Worm (Caenorhabditis elegans) whole organism, L2 larva: ENCODE results near the gene F10E9.7.
A peak's percentile ranks its signal among the peaks of the same experiment; 100 is the strongest.
"Not testable (repeated sequence)": the region's sequence is repeated elsewhere in the genome, so short reads cannot be mapped to it uniquely, and the experiment has no call there.

Experiments
- C34F6.9 ChIP-seq: fragments of 150-350 bp; optimal IDR thresholded peaks from 2 replicates; lab custom pipeline; 2014; ENCODE audit warnings: missing biosample characterization, missing genetic modification characterization
- Y55F3AM.14 ChIP-seq: fragments of 200-800 bp; sonication (Bioruptor generic); optimal IDR thresholded peaks from 2 replicates; lab custom pipeline; 2018; ENCODE audit warnings: mild to moderate bottlenecking, missing genetic modification characterization, missing compliant biosample characterization
- alr-1 ChIP-seq: fragments of 150-350 bp; optimal IDR thresholded peaks from 2 replicates; lab custom pipeline; 2014; ENCODE audit warnings: missing biosample characterization, missing genetic modification characterization
- aly-2 ChIP-seq: fragments of 150-350 bp; optimal IDR thresholded peaks from 2 replicates; lab custom pipeline; 2014; ENCODE audit warnings: missing biosample characterization, missing genetic modification characterization
- ama-1 ChIP-seq: fragments of 150-350 bp; optimal IDR thresholded peaks from 2 replicates; lab custom pipeline; 2018; ENCODE audit warnings: inconsistent platforms
- ceh-16 ChIP-seq: fragments of 150-350 bp; optimal IDR thresholded peaks from 2 replicates; lab custom pipeline; 2014; ENCODE audit warnings: missing biosample characterization, missing genetic modification characterization
- crh-2 ChIP-seq: sonication (generic microtip); optimal IDR thresholded peaks from 2 replicates; lab custom pipeline; 2017; ENCODE audit warnings: missing biosample characterization, missing genetic modification characterization
- dmd-4 ChIP-seq: sonication (generic microtip); optimal IDR thresholded peaks from 2 replicates; lab custom pipeline; 2017; ENCODE audit warnings: missing biosample characterization, missing genetic modification characterization
- egl-27 ChIP-seq: sonication (generic microtip); optimal IDR thresholded peaks from 3 replicates; lab custom pipeline; 2017; ENCODE audit warnings: missing biosample characterization, missing genetic modification reagents, missing genetic modification characterization
- elt-3 ChIP-seq: sonication (generic microtip); optimal IDR thresholded peaks from 2 replicates; lab custom pipeline; 2017; ENCODE audit warnings: missing biosample characterization, missing genetic modification characterization
- fos-1 ChIP-seq: fragments of 150-350 bp; optimal IDR thresholded peaks from 2 replicates; lab custom pipeline; 2014; ENCODE audit warnings: missing biosample characterization, missing genetic modification characterization
- gmeb-1 ChIP-seq: fragments of 150-350 bp; optimal IDR thresholded peaks from 2 replicates; lab custom pipeline; 2014; ENCODE audit warnings: missing biosample characterization, missing genetic modification characterization
- lin-13 ChIP-seq: fragments of 150-350 bp; optimal IDR thresholded peaks from 2 replicates; lab custom pipeline; 2014; ENCODE audit warnings: missing biosample characterization, missing genetic modification reagents, missing genetic modification characterization
- lin-39 ChIP-seq: fragments of 150-350 bp; optimal IDR thresholded peaks from 2 replicates; lab custom pipeline; 2014; ENCODE audit warnings: missing biosample characterization, missing genetic modification reagents, missing genetic modification characterization
- lsy-2 ChIP-seq, 2 experiments: fragments of 150-350 bp in 1 of 2; sonication (generic microtip) in 1 of 2; optimal IDR thresholded peaks; 2 replicates each; lab custom pipeline; 2014 to 2017; ENCODE audit warnings: missing biosample characterization in 2 of 2, missing genetic modification characterization in 2 of 2
- mab-5 ChIP-seq: fragments of 150-350 bp; optimal IDR thresholded peaks from 2 replicates; lab custom pipeline; 2014; ENCODE audit warnings: missing biosample characterization, missing genetic modification characterization
- mbf-1 ChIP-seq: sonication (generic microtip); optimal IDR thresholded peaks from 2 replicates; lab custom pipeline; 2017; ENCODE audit warnings: missing biosample characterization, missing genetic modification characterization
- mdl-1 ChIP-seq, 2 experiments: fragments of 150-350 bp in 1 of 2; sonication (generic microtip) in 1 of 2; optimal IDR thresholded peaks; 2 replicates each; lab custom pipeline; 2017; ENCODE audit warnings: missing biosample characterization in 2 of 2, missing genetic modification characterization in 2 of 2
- nhr-11 ChIP-seq: fragments of 150-350 bp; optimal IDR thresholded peaks from 2 replicates; lab custom pipeline; 2014; ENCODE audit warnings: missing biosample characterization, missing genetic modification characterization
- nhr-129 ChIP-seq: fragments of 150-350 bp; optimal IDR thresholded peaks from 2 replicates; lab custom pipeline; 2014; ENCODE audit warnings: missing biosample characterization, missing genetic modification characterization
- nhr-237 ChIP-seq: fragments of 150-350 bp; optimal IDR thresholded peaks from 2 replicates; lab custom pipeline; 2014; ENCODE audit warnings: missing biosample characterization, missing genetic modification characterization
- nhr-25 ChIP-seq: fragments of 150-350 bp; sonication (generic microtip); optimal IDR thresholded peaks from 3 replicates; lab custom pipeline; 2014; ENCODE audit warnings: missing biosample characterization, missing genetic modification characterization
- nhr-77 ChIP-seq: fragments of 150-350 bp; optimal IDR thresholded peaks from 2 replicates; lab custom pipeline; 2014; ENCODE audit warnings: missing biosample characterization, missing genetic modification characterization
- peb-1 ChIP-seq: fragments of 150-350 bp; optimal IDR thresholded peaks from 2 replicates; lab custom pipeline; 2014; ENCODE audit warnings: missing biosample characterization, missing genetic modification characterization
- sem-4 ChIP-seq: fragments of 150-350 bp; optimal IDR thresholded peaks from 2 replicates; lab custom pipeline; 2014; ENCODE audit warnings: missing biosample characterization, missing genetic modification reagents, missing genetic modification characterization
- skn-1 ChIP-seq: sonication (generic microtip); optimal IDR thresholded peaks from 2 replicates; lab custom pipeline; 2017; ENCODE audit warnings: missing biosample characterization, missing genetic modification characterization
- sma-9 ChIP-seq, 2 experiments: fragments of 150-350 bp in 1 of 2; sonication (generic microtip) in 1 of 2; optimal IDR thresholded peaks; 2 replicates each; lab custom pipeline; 2014 to 2016; ENCODE audit warnings: missing genetic modification characterization in 2 of 2, mild to moderate bottlenecking in 1 of 2, missing biosample characterization in 1 of 2, missing compliant biosample characterization in 1 of 2, missing genetic modification reagents in 1 of 2, moderate library complexity in 1 of 2
- snpc-4 ChIP-seq: fragments of 150-350 bp; optimal IDR thresholded peaks from 2 replicates; lab custom pipeline; 2014; ENCODE audit warnings: missing biosample characterization, missing genetic modification characterization
- unc-55 ChIP-seq: fragments of 150-350 bp; sonication (generic microtip); optimal IDR thresholded peaks from 3 replicates; lab custom pipeline; 2014; ENCODE audit warnings: missing biosample characterization, missing genetic modification reagents, missing genetic modification characterization
- unc-62 ChIP-seq: fragments of 150-350 bp; optimal IDR thresholded peaks from 2 replicates; lab custom pipeline; 2014; ENCODE audit warnings: missing biosample characterization, missing genetic modification reagents, missing genetic modification characterization
- zag-1 ChIP-seq: fragments of 150-350 bp; optimal IDR thresholded peaks from 2 replicates; lab custom pipeline; 2014; ENCODE audit warnings: missing biosample characterization, missing genetic modification characterization
- ztf-11 ChIP-seq: sonication (generic microtip); optimal IDR thresholded peaks from 2 replicates; lab custom pipeline; 2017; ENCODE audit warnings: missing biosample characterization, missing genetic modification characterization
- ztf-4 ChIP-seq: fragments of 150-350 bp; optimal IDR thresholded peaks from 2 replicates; lab custom pipeline; 2014; ENCODE audit warnings: missing biosample characterization, missing genetic modification characterization

The F10E9.7 gene

DNA sequence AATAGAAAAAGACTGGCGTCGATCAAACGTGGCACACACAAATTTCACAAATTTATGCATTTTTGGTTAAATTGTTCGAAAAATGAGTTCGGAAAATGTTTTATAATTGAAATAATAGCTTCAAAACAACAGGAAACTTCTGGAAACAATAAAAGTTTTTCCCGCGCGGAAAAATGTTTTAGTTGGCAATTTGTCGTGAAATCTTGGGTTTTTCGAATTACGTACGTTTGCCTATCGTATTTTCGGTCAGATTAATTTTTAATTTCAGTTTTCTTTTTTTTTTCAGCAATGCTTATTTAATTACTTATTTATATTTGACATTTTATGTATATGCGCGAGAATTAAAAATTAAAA is 48.2 kb upstream of the F10E9.7 start:
- TF ChIP-seq mab-5 (tag; lab: Kevin White, UChicago), result no peak
- TF ChIP-seq nhr-129, result no peak
- TF ChIP-seq ceh-16 (tag; lab: Kevin White, UChicago), result no peak
- no peak for TF ChIP-seq alr-1 (tag; lab: Kevin White, UChicago)
- no peak for TF ChIP-seq nhr-25 (tag; lab: Kevin White, UChicago)
- no peak for TF ChIP-seq nhr-77 (tag; lab: Kevin White, UChicago)
- TF ChIP-seq elt-3 (tag; lab: Kevin White, UChicago), result no peak
- no peak for TF ChIP-seq ama-1 (lab: Kevin White, UChicago)
- no peak for TF ChIP-seq gmeb-1 (tag; lab: Kevin White, UChicago)
- no peak for TF ChIP-seq nhr-11

DNA sequence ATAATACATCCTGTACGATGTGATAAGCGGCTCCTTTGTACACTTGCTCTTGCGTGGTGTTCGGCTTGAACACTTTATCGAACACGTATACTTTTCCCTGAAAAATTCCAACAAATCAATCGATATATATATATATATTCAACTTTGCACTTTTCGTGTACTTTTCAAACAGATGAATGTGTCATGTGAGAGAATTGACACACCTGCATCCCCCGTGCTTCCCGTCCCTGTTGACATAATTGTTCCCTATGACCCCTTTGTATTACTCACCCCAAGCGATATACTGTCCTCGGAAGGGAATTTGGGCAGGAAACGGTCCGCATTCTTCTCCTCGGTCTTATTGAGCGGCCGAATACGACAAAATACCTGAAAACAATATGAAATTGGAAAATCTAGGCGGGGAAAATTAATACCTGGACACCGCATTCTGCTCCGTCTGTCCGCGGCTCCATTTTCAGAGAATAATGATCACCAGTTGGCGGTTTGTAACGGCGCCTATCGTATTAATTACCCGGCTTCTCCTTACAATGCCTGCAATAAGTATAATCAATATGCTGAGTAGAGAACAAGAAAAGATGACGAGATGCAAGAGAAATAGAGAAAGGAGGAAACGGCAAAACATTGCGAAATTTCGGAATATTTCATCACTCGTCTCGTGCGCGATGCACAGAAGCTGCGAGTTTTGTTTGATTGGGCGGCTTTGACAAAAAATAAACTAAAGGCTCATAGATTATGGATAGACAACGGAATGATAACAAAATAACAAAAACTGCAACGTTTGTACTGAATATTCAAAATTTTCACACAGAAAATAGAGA is 47.6 kb upstream of the F10E9.7 start, which contains the start of gene unc-116:
Gene unc-116, minus strand, starts transcription at position 531 of the 818 bp plus-strand sequence.
- peak; percentile 55 for TF ChIP-seq ztf-4 (tag; lab: Kevin White, UChicago)
- TF ChIP-seq mbf-1 (tag; lab: Kevin White, UChicago), result no peak
- TF ChIP-seq snpc-4 (tag; lab: Kevin White, UChicago), result peak; percentile 27
- peak; percentile 91 for TF ChIP-seq nhr-129
- TF ChIP-seq sem-4, result peak; percentile 1
- peak; percentile 16 to 70 for TF ChIP-seq mdl-1 (tag; optimal IDR thresholded peaks at IDR 0.05; lab: Kevin White, UChicago)
- peak; percentile 46 to 71 for TF ChIP-seq lsy-2 (tag; optimal IDR thresholded peaks at IDR 0.05; lab: Kevin White, UChicago)
- no peak for TF ChIP-seq peb-1 (tag; lab: Kevin White, UChicago)
- peak; percentile 67 for TF ChIP-seq sma-9 (GFP tag; optimal IDR thresholded peaks at IDR 0.05; lab: Kevin White, UChicago)
- no peak for TF ChIP-seq sma-9 (tag; optimal IDR thresholded peaks at IDR 0.05; lab: Kevin White, UChicago)
- TF ChIP-seq zag-1 (tag; lab: Kevin White, UChicago), result peak; percentile 54
- TF ChIP-seq unc-55 (GFP tag; lab: Kevin White, UChicago), result peak; percentile 92
- peak; percentile 51 for TF ChIP-seq crh-2 (tag; lab: Kevin White, UChicago)
- no peak for TF ChIP-seq gmeb-1 (tag; lab: Kevin White, UChicago)
- TF ChIP-seq nhr-237 (tag; lab: Kevin White, UChicago), result no peak
- TF ChIP-seq C34F6.9 (tag; lab: Kevin White, UChicago), result peak; percentile 78
- peak; percentile 51 for TF ChIP-seq lin-13 (GFP tag; lab: Kevin White, UChicago)
- peak; percentile 2 for TF ChIP-seq nhr-25 (tag; lab: Kevin White, UChicago)

DNA sequence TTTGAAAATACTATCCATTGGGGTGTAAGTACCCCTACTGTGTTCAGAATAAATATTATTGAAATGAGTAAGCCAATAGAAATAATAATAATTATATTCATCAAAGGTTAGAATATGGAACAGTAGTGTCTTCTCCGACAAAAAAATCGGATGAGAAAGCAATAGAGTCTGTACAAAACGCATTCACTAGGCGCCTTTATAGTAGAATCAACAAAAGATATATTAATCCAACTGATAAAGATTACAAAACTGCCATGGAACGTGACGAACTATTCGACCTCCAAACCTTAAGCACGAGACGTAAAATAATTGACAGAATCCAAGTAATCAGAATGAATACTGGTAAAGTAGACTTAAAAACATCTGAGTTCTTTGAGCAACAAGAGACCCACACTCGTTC is 40.6 kb upstream of the F10E9.7 start, which contains the start of gene clc-29:
Gene clc-29, minus strand, starts transcription at position 101 of the 400 bp plus-strand sequence.
- TF ChIP-seq lin-39 (tag; lab: Kevin White, UChicago); crh-2 (tag; lab: Kevin White, UChicago); lin-13 (GFP tag; lab: Kevin White, UChicago): not testable (repeated sequence)

DNA sequence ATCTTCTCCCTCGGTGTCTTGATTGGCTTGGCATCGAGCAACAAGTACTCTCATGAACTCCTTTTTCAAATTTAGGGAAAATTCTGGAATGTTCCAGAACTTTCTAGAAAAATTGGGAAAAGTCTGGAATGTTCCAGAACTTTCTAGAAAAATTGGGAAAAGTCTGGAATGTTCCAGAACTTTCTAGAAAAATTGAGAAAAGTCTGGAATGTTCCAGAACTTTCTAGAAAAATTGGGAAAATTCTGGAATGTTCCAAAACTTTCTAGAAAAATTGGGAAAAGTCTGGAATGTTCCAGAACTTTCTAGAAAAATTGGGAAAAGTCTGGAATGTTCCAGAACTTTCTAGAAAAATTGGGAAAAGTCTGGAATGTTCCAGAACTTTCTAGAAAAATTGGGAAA is 37.0 kb upstream of the F10E9.7 start, which contains the start of gene ZC262.7:
Gene ZC262.7, minus strand, starts transcription at position 54 of the 400 bp plus-strand sequence.
- not testable (repeated sequence) for TF ChIP-seq aly-2 (tag; lab: Kevin White, UChicago); Y55F3AM.14; ama-1 (lab: Kevin White, UChicago)
- TF ChIP-seq, all 48 proteins: peak for 0; not testable (repeated sequence) for 48

DNA sequence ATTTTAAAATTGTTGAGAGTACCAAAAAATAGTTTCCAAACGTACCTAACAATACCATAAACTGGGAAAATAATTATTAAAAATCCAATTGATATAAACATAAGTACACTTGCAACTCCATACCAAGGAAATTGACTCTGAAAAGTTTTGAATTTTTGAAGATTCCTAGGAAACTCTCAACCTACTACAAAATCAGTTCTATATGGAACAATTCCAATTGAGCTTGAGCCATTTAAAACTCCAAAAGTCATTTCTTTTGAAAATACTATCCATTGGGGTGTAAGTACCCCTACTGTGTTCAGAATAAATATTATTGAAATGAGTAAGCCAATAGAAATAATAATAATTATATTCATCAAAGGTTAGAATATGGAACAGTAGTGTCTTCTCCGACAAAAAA is 32.1 kb upstream of the F10E9.7 start, which contains the start of gene clc-28:
Gene clc-28, minus strand, starts transcription at position 101 of the 400 bp plus-strand sequence.
- not testable (repeated sequence) for TF ChIP-seq unc-55 (GFP tag; lab: Kevin White, UChicago); snpc-4 (tag; lab: Kevin White, UChicago); unc-62 (GFP tag; lab: Kevin White, UChicago)

DNA sequence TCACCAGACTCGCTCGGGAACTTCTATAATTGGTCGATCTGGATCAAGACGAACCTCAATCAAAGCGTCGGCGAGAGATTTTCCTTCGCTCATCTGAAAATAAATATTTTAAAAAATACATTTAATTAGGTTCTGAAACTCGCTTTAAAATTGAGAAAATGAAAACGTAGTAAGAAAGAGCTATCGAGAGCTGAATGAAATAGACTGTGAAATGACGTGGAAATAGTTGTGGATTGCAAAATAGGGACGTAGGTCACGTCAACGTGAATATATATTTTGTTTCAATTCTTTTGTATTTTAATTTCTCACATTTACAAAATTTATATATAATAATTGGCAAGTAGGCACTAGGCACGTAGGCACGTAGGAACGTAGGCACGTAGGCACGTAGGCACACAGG is 27.2 kb upstream of the F10E9.7 start, which contains the start of gene ZC262.4:
Gene ZC262.4, minus strand, starts transcription at position 101 of the 400 bp plus-strand sequence.
- TF ChIP-seq ztf-11 (tag; lab: Kevin White, UChicago) (no peak), lin-39 (tag; lab: Kevin White, UChicago) (no peak), fos-1 (no peak), Y55F3AM.14 (no peak), nhr-77 (tag; lab: Kevin White, UChicago) (no peak), unc-55 (GFP tag; lab: Kevin White, UChicago) (no peak), dmd-4 (tag; lab: Kevin White, UChicago) (no peak), mdl-1 (tag; optimal IDR thresholded peaks at IDR 0.05; lab: Kevin White, UChicago) (no peak), lsy-2 (tag; optimal IDR thresholded peaks at IDR 0.05; lab: Kevin White, UChicago) (no peak), egl-27 (tag; lab: Kevin White, UChicago) (no peak), skn-1 (tag; lab: Kevin White, UChicago) (no peak)
